Fruit fly (Drosophila melanogaster) whole organism, embryonic: ENCODE measurements around the gene meso18E.

Source experiments
- CG10979 ChIP-seq: fragments of 200-800 bp; sonication (Bioruptor generic); optimal IDR thresholded peaks from 2 replicates; lab custom pipeline; 2018; ENCODE audit warnings: missing biosample characterization, mild to moderate bottlenecking, missing genetic modification characterization, moderate library complexity
- CG11695 ChIP-seq: fragments of 200-800 bp; sonication (Bioruptor generic); IDR thresholded peaks from 3 replicates; pipeline ENCODE4 v1.3.6; 2022; ENCODE audit warnings: missing biosample characterization, missing genetic modification characterization
- CG11696 ChIP-seq: fragments of 200-800 bp; sonication (Bioruptor generic); IDR thresholded peaks from 2 replicates; pipeline ENCODE4 v1.3.6; 2022; ENCODE audit warnings: missing biosample characterization, missing genetic modification characterization
- CG12155 ChIP-seq: fragments of 200-800 bp; sonication (Bioruptor generic); optimal IDR thresholded peaks from 3 replicates; lab custom pipeline; 2016; ENCODE audit warnings: missing biosample characterization, missing genetic modification characterization
- CG13894 ChIP-seq: fragments of 200-800 bp; sonication (Bioruptor generic); optimal IDR thresholded peaks from 3 replicates; lab custom pipeline; 2018; ENCODE audit warnings: missing biosample characterization, mild to moderate bottlenecking, missing genetic modification characterization, moderate library complexity
- CG15011 ChIP-seq: fragments of 200-800 bp; sonication (Bioruptor generic); optimal IDR thresholded peaks from 3 replicates; lab custom pipeline; 2018; ENCODE audit warnings: missing biosample characterization, mild to moderate bottlenecking, missing genetic modification characterization
- CG15269 ChIP-seq: fragments of 200-800 bp; sonication (Bioruptor generic); optimal IDR thresholded peaks from 2 replicates; lab custom pipeline; 2018; ENCODE audit warnings: missing biosample characterization, mild to moderate bottlenecking, missing genetic modification characterization, moderate library complexity
- CG17829 ChIP-seq: fragments of 200-800 bp; optimal IDR thresholded peaks from 2 replicates; lab custom pipeline; 2019; ENCODE audit warnings: missing biosample characterization, mild to moderate bottlenecking, missing genetic modification characterization, moderate library complexity
- CG18011 ChIP-seq: fragments of 200-800 bp; sonication (Bioruptor generic); optimal IDR thresholded peaks from 2 replicates; lab custom pipeline; 2017; ENCODE audit warnings: missing biosample characterization, missing genetic modification characterization, mild to moderate bottlenecking, moderate library complexity, missing genotype
- CG18476 ChIP-seq: fragments of 200-800 bp; sonication (Bioruptor generic); optimal IDR thresholded peaks from 2 replicates; lab custom pipeline; 2016; ENCODE audit warnings: missing biosample characterization, mild to moderate bottlenecking, missing genetic modification characterization
- CG34376 ChIP-seq: fragments of 200-800 bp; sonication (Bioruptor generic); optimal IDR thresholded peaks from 2 replicates; lab custom pipeline; 2018; ENCODE audit warnings: missing biosample characterization, mild to moderate bottlenecking, missing genetic modification characterization
- CG4707 ChIP-seq: fragments of 200-800 bp; sonication (Bioruptor generic); optimal IDR thresholded peaks from 2 replicates; lab custom pipeline; 2018; ENCODE audit warnings: missing biosample characterization, mild to moderate bottlenecking, missing genetic modification characterization, moderate library complexity
- CG7372 ChIP-seq: fragments of 200-800 bp; sonication (Bioruptor generic); IDR thresholded peaks from 2 replicates; pipeline ENCODE4 v1.3.6; 2022; ENCODE audit warnings: missing biosample characterization, missing genetic modification characterization
- CG7786 ChIP-seq: fragments of 200-800 bp; sonication (Bioruptor generic); optimal IDR thresholded peaks from 2 replicates; lab custom pipeline; 2016; ENCODE audit warnings: missing biosample characterization, missing genetic modification characterization
- CG8388 ChIP-seq: fragments of 200-800 bp; sonication (Bioruptor generic); optimal IDR thresholded peaks from 2 replicates; lab custom pipeline; 2019; ENCODE audit warnings: missing biosample characterization, mild to moderate bottlenecking, missing genetic modification characterization, moderate library complexity
- CG9437 ChIP-seq: fragments of 200-800 bp; sonication (Bioruptor generic); optimal IDR thresholded peaks from 2 replicates; lab custom pipeline; 2018; ENCODE audit warnings: missing biosample characterization, mild to moderate bottlenecking, missing genetic modification characterization
- CG9609 ChIP-seq: fragments of 200-800 bp; sonication (Bioruptor generic); optimal IDR thresholded peaks from 3 replicates; lab custom pipeline; 2016; ENCODE audit warnings: missing biosample characterization, missing genetic modification characterization
- CG9932 ChIP-seq: fragments of 200-800 bp; sonication (Bioruptor generic); IDR thresholded peaks from 2 replicates; pipeline ENCODE4 v1.3.6; 2022; ENCODE audit warnings: missing biosample characterization, missing genetic modification characterization
- Dad ChIP-seq: fragments of 200-800 bp; sonication (Bioruptor generic); optimal IDR thresholded peaks from 3 replicates; lab custom pipeline; 2016; ENCODE audit warnings: missing biosample characterization, missing genetic modification characterization
- Dbx ChIP-seq: fragments of 200-800 bp; sonication (Bioruptor generic); IDR thresholded peaks from 3 replicates; pipeline ENCODE4 v1.3.6; 2022; ENCODE audit warnings: missing biosample characterization, missing genetic modification characterization
- Deaf1 ChIP-seq: fragments of 200-800 bp; optimal IDR thresholded peaks from 3 replicates; lab custom pipeline; 2019; ENCODE audit warnings: missing biosample characterization, mild to moderate bottlenecking, missing genetic modification characterization, moderate library complexity
- E2f1 ChIP-seq: fragments of 200-800 bp; sonication (Bioruptor generic); IDR thresholded peaks from 2 replicates; pipeline ENCODE4 v1.3.6; 2022; ENCODE audit warnings: missing biosample characterization, missing genetic modification characterization
- Fer2 ChIP-seq: fragments of 200-800 bp; sonication (Bioruptor generic); optimal IDR thresholded peaks from 2 replicates; lab custom pipeline; 2018; ENCODE audit warnings: missing biosample characterization, mild to moderate bottlenecking, missing genetic modification characterization, moderate library complexity
- HLH3B ChIP-seq: fragments of 200-800 bp; sonication (Bioruptor generic); IDR thresholded peaks from 2 replicates; pipeline ENCODE4 v1.3.6; 2022; ENCODE audit warnings: missing biosample characterization, missing genetic modification characterization
- Hand ChIP-seq: fragments of 200-800 bp; sonication (Bioruptor generic); optimal IDR thresholded peaks from 2 replicates; lab custom pipeline; 2017; ENCODE audit warnings: mild to moderate bottlenecking, missing biosample characterization, missing genetic modification reagents, missing genetic modification characterization
- Hr39 ChIP-seq: fragments of >200 bp; optimal IDR thresholded peaks from 2 replicates; lab custom pipeline; 2017
- Max ChIP-seq: fragments of 200-800 bp; sonication (Bioruptor generic); optimal IDR thresholded peaks from 2 replicates; lab custom pipeline; 2016; ENCODE audit warnings: missing biosample characterization, mild to moderate bottlenecking, missing genetic modification characterization
- Mrtf ChIP-seq: fragments of 200-800 bp; sonication (Bioruptor generic); IDR thresholded peaks from 3 replicates; pipeline ENCODE4 v1.3.6; 2022; ENCODE audit warnings: missing biosample characterization, missing genetic modification characterization
- NK7.1 ChIP-seq: fragments of 200-800 bp; sonication (Bioruptor generic); optimal IDR thresholded peaks from 3 replicates; lab custom pipeline; 2016; ENCODE audit warnings: missing biosample characterization, missing genetic modification characterization
- Optix ChIP-seq: fragments of 200-800 bp; sonication (Bioruptor generic); IDR thresholded peaks from 3 replicates; pipeline ENCODE4 v1.3.6; 2022; ENCODE audit warnings: missing biosample characterization, missing genetic modification characterization
- Six4 ChIP-seq: fragments of 200-800 bp; sonication (Bioruptor generic); optimal IDR thresholded peaks from 2 replicates; lab custom pipeline; 2016; ENCODE audit warnings: missing biosample characterization, missing genetic modification characterization
- TFAM ChIP-seq: fragments of 200-800 bp; sonication (Bioruptor generic); optimal IDR thresholded peaks from 2 replicates; lab custom pipeline; 2017; ENCODE audit warnings: missing biosample characterization, missing genetic modification characterization, inconsistent platforms
- Taf1 ChIP-seq: fragments of 200-800 bp; sonication (Bioruptor generic); IDR thresholded peaks from 2 replicates; pipeline ENCODE4 v1.3.6; 2022; ENCODE audit warnings: missing biosample characterization, missing genetic modification characterization
- Tbp ChIP-seq: fragments of >200 bp; optimal IDR thresholded peaks from 2 replicates; lab custom pipeline; 2018; ENCODE audit warnings: missing biosample characterization, missing genetic modification characterization
- aop ChIP-seq: fragments of 200-800 bp; sonication (Bioruptor generic); IDR thresholded peaks from 2 replicates; pipeline ENCODE4 v1.3.6; 2022; ENCODE audit warnings: missing biosample characterization, missing genetic modification characterization
- ase ChIP-seq: fragments of 200-800 bp; sonication (Bioruptor generic); IDR thresholded peaks from 3 replicates; pipeline ENCODE4 v1.3.6; 2022; ENCODE audit warnings: missing biosample characterization, missing genetic modification characterization
- az2 ChIP-seq: fragments of 200-800 bp; sonication (Bioruptor generic); optimal IDR thresholded peaks from 3 replicates; lab custom pipeline; 2016; ENCODE audit warnings: missing biosample characterization, missing genetic modification characterization
- bowl ChIP-seq: fragments of 200-800 bp; sonication (Bioruptor generic); IDR thresholded peaks from 2 replicates; pipeline ENCODE4 v1.3.6; 2022; ENCODE audit warnings: missing biosample characterization, missing genetic modification characterization
- dimm ChIP-seq: fragments of 200-800 bp; sonication (Bioruptor generic); IDR thresholded peaks from 2 replicates; pipeline ENCODE4 v1.3.6; 2022; ENCODE audit warnings: missing biosample characterization, missing genetic modification characterization
- fd64A ChIP-seq: fragments of 200-800 bp; sonication (Bioruptor generic); optimal IDR thresholded peaks from 3 replicates; lab custom pipeline; 2018; ENCODE audit warnings: missing biosample characterization, mild to moderate bottlenecking, missing genetic modification characterization
- gce ChIP-seq: fragments of 200-800 bp; sonication (Bioruptor generic); IDR thresholded peaks from 3 replicates; pipeline ENCODE4 v1.3.6; 2022; ENCODE audit warnings: missing biosample characterization, missing genetic modification characterization
- her ChIP-seq: fragments of 200-800 bp; sonication (Bioruptor generic); optimal IDR thresholded peaks from 2 replicates; lab custom pipeline; 2016; ENCODE audit warnings: missing biosample characterization, missing genetic modification characterization
- pan ChIP-seq, 4 experiments: fragments of >200 bp in 3 of 4; fragments of 200-800 bp in 1 of 4; sonication (Bioruptor generic) in 1 of 4; optimal IDR thresholded peaks in 3 of 4; IDR thresholded peaks in 1 of 4; 2 replicates each; pipeline versions ENCODE4 v1.3.6 to Lab custom; 2017 to 2022; ENCODE audit warnings: missing biosample characterization in 2 of 4, missing genetic modification characterization in 2 of 4, mixed read lengths in 1 of 4
- pum ChIP-seq: fragments of 200-800 bp; sonication (Bioruptor generic); optimal IDR thresholded peaks from 2 replicates; lab custom pipeline; 2016; ENCODE audit warnings: missing biosample characterization, missing genetic modification characterization
- rib ChIP-seq: fragments of 200-800 bp; sonication (Bioruptor generic); IDR thresholded peaks from 2 replicates; pipeline ENCODE4 v1.3.6; 2022; ENCODE audit warnings: missing biosample characterization, missing genetic modification characterization
- sens-2 ChIP-seq: fragments of 200-800 bp; sonication (Bioruptor generic); IDR thresholded peaks from 2 replicates; pipeline ENCODE4 v1.3.6; 2022; ENCODE audit warnings: missing biosample characterization, missing genetic modification characterization
- sqz ChIP-seq: fragments of 200-800 bp; sonication (Bioruptor generic); optimal IDR thresholded peaks from 3 replicates; lab custom pipeline; 2018; ENCODE audit warnings: missing biosample characterization, mild to moderate bottlenecking, missing genetic modification characterization
- tna ChIP-seq: fragments of 200-800 bp; sonication (Bioruptor generic); IDR thresholded peaks from 2 replicates; pipeline ENCODE4 v1.3.6; 2022; ENCODE audit warnings: missing biosample characterization, missing genetic modification characterization; ENCODE audit not compliant: partially characterized antibody
- trh ChIP-seq: fragments of 200-800 bp; sonication (Bioruptor generic); optimal IDR thresholded peaks from 2 replicates; lab custom pipeline; 2016; ENCODE audit warnings: missing biosample characterization, missing genetic modification characterization
- twi ChIP-seq: fragments of 200-800 bp; optimal IDR thresholded peaks from 2 replicates; lab custom pipeline; 2019; ENCODE audit warnings: missing biosample characterization, mild to moderate bottlenecking, missing genetic modification characterization, moderate library complexity
- tx ChIP-seq: fragments of 200-800 bp; sonication (Bioruptor generic); optimal IDR thresholded peaks from 2 replicates; lab custom pipeline; 2016; ENCODE audit warnings: missing biosample characterization, missing genetic modification characterization

meso18E gene

DNA sequence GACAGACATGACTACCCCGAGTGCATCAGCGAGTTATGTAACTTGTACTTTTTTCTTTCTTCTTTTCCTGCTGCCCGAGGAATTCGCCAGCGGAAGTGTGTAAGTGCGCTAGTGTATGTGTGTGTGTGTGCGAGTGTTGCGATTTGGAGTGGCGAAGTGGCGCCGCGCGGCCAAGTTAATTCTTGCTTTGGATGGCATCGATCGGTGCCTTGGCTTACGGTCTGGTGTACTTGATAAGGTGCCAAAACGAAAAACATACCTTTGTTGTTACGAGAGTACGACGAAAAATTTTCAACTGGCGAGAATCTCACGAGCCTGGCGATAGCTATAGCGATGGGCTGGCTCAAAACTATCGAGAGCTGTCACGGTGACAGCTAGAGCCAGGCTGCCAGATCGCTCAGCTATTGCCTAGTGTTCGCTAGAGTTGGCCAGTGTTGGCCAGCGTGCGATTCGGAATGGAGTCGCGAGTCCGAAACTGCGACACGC lies 31.2 kb upstream of the meso18E start, which contains the start of the genes CG18809, COX6B, CG33932 and Rpp20 (continued):
- TF ChIP-seq Tbp (GFP tag; lab: Kevin White, UChicago), result no peak
- TF ChIP-seq Deaf1 (tag; lab: Kevin White, UChicago), result peak; percentile 59
- TF ChIP-seq CG7786 (GFP tag; lab: Kevin White, UChicago), result peak; percentile 84
- no peak for TF ChIP-seq CG9437 (GFP tag; lab: Kevin White, UChicago)
- TF ChIP-seq sqz (GFP tag; lab: Kevin White, UChicago), result no peak
- TF ChIP-seq CG4707 (GFP tag; lab: Kevin White, UChicago), result no peak
- TF ChIP-seq sens-2 (GFP tag; lab: Robert Waterston, UW), result peak; percentile 18; the same call in 1 of the 2 replicates
- TF ChIP-seq her, result peak; percentile 75
- no peak for TF ChIP-seq Hand (GFP tag; lab: Kevin White, UChicago)
- no peak for TF ChIP-seq CG11696
- TF ChIP-seq twi, result peak; percentile 18
- peak; percentile 81 for TF ChIP-seq CG13894
- peak; percentile 27 for TF ChIP-seq Fer2 (tag; lab: Kevin White, UChicago)
- TF ChIP-seq aop, result peak; percentile 50; the same call in 1 of the 2 replicates
- TF ChIP-seq CG18011 (GFP tag; lab: Kevin White, UChicago), result peak; percentile 17
- 0 out of 3 replicates have a peak, but pooled peaks have one; percentile 45 for TF ChIP-seq Mrtf (GFP tag; lab: Robert Waterston, UW)
- TF ChIP-seq gce (GFP tag; lab: Robert Waterston, UW), result 0 out of 3 replicates have a peak, but pooled peaks have one; percentile 46
- peak; percentile 47 for TF ChIP-seq CG7372 (GFP tag; lab: Robert Waterston, UW)
- no peak for TF ChIP-seq E2f1 (GFP tag; lab: Robert Waterston, UW)
- TF ChIP-seq Dad (GFP tag; lab: Kevin White, UChicago), result peak; percentile 60
- TF ChIP-seq Six4 (GFP tag; lab: Kevin White, UChicago), result no peak
- no peak for TF ChIP-seq dimm (GFP tag; lab: Robert Waterston, UW)
- peak; percentile 25 for TF ChIP-seq CG15269 (tag; lab: Kevin White, UChicago)
- TF ChIP-seq CG8388 (GFP tag; lab: Kevin White, UChicago), result no peak
- TF ChIP-seq Taf1, result peak; percentile 31; the same call in 1 of the 2 replicates
- 0 out of 3 replicates have a peak, but pooled peaks have one; percentile 48 for TF ChIP-seq Optix (GFP tag; lab: Robert Waterston, UW)
- TF ChIP-seq HLH3B, result peak; percentile 54
- peak; percentile 80 for TF ChIP-seq CG9609 (GFP tag; lab: Kevin White, UChicago)
- peak; percentile 90 for TF ChIP-seq CG9932 (GFP tag; lab: Robert Waterston, UW)
- TF ChIP-seq trh (GFP tag; lab: Kevin White, UChicago), result no peak
- TF ChIP-seq NK7.1 (GFP tag; lab: Kevin White, UChicago), result peak; percentile 19
- peak; percentile 75; the same call in 1 of the 2 replicates for TF ChIP-seq rib (GFP tag; lab: Robert Waterston, UW)
- TF ChIP-seq CG11695 (GFP tag; lab: Robert Waterston, UW), result no peak
- TF ChIP-seq pan (optimal IDR thresholded peaks at IDR 0.05; lab: Kevin White, UChicago), result no peak
- peak in 1 of 2 experiments; percentile 59 for TF ChIP-seq pan (GFP tag; optimal IDR thresholded peaks at IDR 0.05 in 1 of 2, IDR thresholded peaks at IDR 0.05 in 1 of 2)
- TF ChIP-seq CG12155 (GFP tag; lab: Kevin White, UChicago), result peak; percentile 95
- peak; percentile 72 for TF ChIP-seq CG17829 (tag; lab: Kevin White, UChicago)
- TF ChIP-seq CG18476 (GFP tag; lab: Kevin White, UChicago), result no peak
- TF ChIP-seq CG34376 (GFP tag; lab: Kevin White, UChicago), result peak; percentile 59
- TF ChIP-seq ase (GFP tag; lab: Robert Waterston, UW), result no peak
- TF ChIP-seq tna (GFP tag; lab: Robert Waterston, UW), result peak; percentile 88
- peak; percentile 62 for TF ChIP-seq tx (GFP tag; lab: Kevin White, UChicago)
- peak; percentile 16 for TF ChIP-seq fd64A (GFP tag; lab: Kevin White, UChicago)
- no peak for TF ChIP-seq bowl
- TF ChIP-seq Dbx (GFP tag; lab: Robert Waterston, UW), result peak; percentile 90
- peak; percentile 71 for TF ChIP-seq Max (GFP tag; lab: Kevin White, UChicago)
- TF ChIP-seq CG15011 (GFP tag; lab: Kevin White, UChicago), result no peak
- TF ChIP-seq CG10979 (tag; lab: Kevin White, UChicago), result peak; percentile 28
- TF ChIP-seq pum (GFP tag; lab: Kevin White, UChicago), result peak; percentile 62
- peak; percentile 32 for TF ChIP-seq az2
- TF ChIP-seq TFAM, result no peak
- no peak for TF ChIP-seq Hr39
